Worm (Caenorhabditis elegans): Measurements from ENCODE around the gene F54D12.1.

ce11 chrII:1357262-1357661, 42.9 kb upstream of the F54D12.1 start:
- TF ChIP-seq dmd-4 (tag; optimal IDR thresholded peaks at IDR 0.05) (no peak), ztf-11 (tag; optimal IDR thresholded peaks at IDR 0.05) (no peak), nhr-6 (tag; optimal IDR thresholded peaks at IDR 0.05) (no peak), blmp-1 (tag; optimal IDR thresholded peaks at IDR 0.05; ENCODE audit: insufficient read depth) (no peak), unc-39 (tag; optimal IDR thresholded peaks at IDR 0.05) (no peak), lin-11 (tag; optimal IDR thresholded peaks at IDR 0.05) (no peak), lsy-2 (tag; optimal IDR thresholded peaks at IDR 0.05) (no peak), nhr-237 (tag; optimal IDR thresholded peaks at IDR 0.05) (no peak)
